Fruit fly (Drosophila melanogaster): ENCODE data around the gene CG34454.

DNA sequence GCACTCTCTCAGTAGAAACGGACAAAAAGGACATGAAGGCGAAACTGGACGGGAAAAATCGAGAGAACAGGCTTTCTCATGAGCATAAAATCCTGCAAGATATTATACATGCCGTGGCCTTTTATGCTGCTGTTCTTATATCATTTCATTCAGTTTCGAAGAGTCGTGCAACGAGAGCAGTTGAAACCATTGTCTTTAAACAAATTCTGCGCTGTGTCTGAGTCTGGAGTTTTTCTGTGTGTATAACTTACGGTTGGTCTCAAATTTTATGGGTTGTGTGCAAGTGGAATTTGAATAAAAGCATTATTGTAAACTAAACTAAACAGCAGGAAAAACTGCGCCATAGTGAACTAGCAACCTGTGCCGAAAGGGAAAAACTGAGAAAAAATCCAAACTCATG, 35.5 kb upstream of the CG34454 start:
- TF ChIP-seq h (GFP tag; optimal IDR thresholded peaks at IDR 0.05) (no peak), Dfd (GFP tag; optimal IDR thresholded peaks at IDR 0.05) (no peak), sage (GFP tag; optimal IDR thresholded peaks at IDR 0.05) (no peak), Hr78 (GFP tag; optimal IDR thresholded peaks at IDR 0.05) (no peak), tai (GFP tag; optimal IDR thresholded peaks at IDR 0.05) (no peak), sv (GFP tag; optimal IDR thresholded peaks at IDR 0.05) (no peak), Hnf4 (GFP tag; optimal IDR thresholded peaks at IDR 0.05) (no peak), dmrt93B (GFP tag; optimal IDR thresholded peaks at IDR 0.05) (no peak), lola (GFP tag; optimal IDR thresholded peaks at IDR 0.05) (no peak), CrebA (GFP tag; optimal IDR thresholded peaks at IDR 0.05; ENCODE audit: borderline replicate concordance) (no peak)
